Worm (Caenorhabditis elegans) whole organism, late embryonic: Measurements from ENCODE around the gene cyp-34A1.

Source experiments
- ama-1 ChIP-seq: fragments of 150-350 bp; optimal IDR thresholded peaks from 2 replicates; lab custom pipeline; 2014
- ceh-9 ChIP-seq: sonication (generic microtip); optimal IDR thresholded peaks from 2 replicates; lab custom pipeline; 2016; ENCODE audit warnings: mild to moderate bottlenecking, missing genetic modification characterization, inconsistent platforms, missing compliant biosample characterization
- elt-4 ChIP-seq: sonication (generic microtip); optimal IDR thresholded peaks from 2 replicates; lab custom pipeline; 2016; ENCODE audit warnings: missing genetic modification characterization, missing compliant biosample characterization
- fkh-10 ChIP-seq: fragments of 150-350 bp; optimal IDR thresholded peaks from 2 replicates; lab custom pipeline; 2014; ENCODE audit warnings: missing biosample characterization, missing genetic modification reagents, missing genetic modification characterization
- sox-4 ChIP-seq: sonication (generic microtip); optimal IDR thresholded peaks from 2 replicates; lab custom pipeline; 2017; ENCODE audit warnings: mild to moderate bottlenecking, missing genetic modification characterization, inconsistent platforms, missing compliant biosample characterization
- tbx-2 ChIP-seq: sonication (generic microtip); optimal IDR thresholded peaks from 2 replicates; lab custom pipeline; 2016; ENCODE audit warnings: missing genetic modification characterization, missing compliant biosample characterization
- unc-3 ChIP-seq, 2 experiments: fragments of 200-800 bp in 1 of 2; sonication (Bioruptor generic) in 1 of 2; sonication (generic microtip) in 1 of 2; conservative IDR thresholded peaks in 1 of 2; optimal IDR thresholded peaks in 1 of 2; 2 replicates each; pipeline versions ENCODE4 v1.3.6 to Lab custom; 2016 to 2022; ENCODE audit warnings: missing compliant biosample characterization in 2 of 2, missing genetic modification characterization in 2 of 2, missing genetic modification reagents in 1 of 2
- unc-86 ChIP-seq: sonication (generic microtip); optimal IDR thresholded peaks from 2 replicates; lab custom pipeline; 2016; ENCODE audit warnings: missing genetic modification characterization, missing compliant biosample characterization

- TF ChIP-seq unc-3 (GFP tag; conservative IDR thresholded peaks at IDR 0.05; lab: Robert Waterston, UW) (no peak), unc-3 (tag; optimal IDR thresholded peaks at IDR 0.05; lab: Kevin White, UChicago) (no peak), ama-1 (no peak), unc-86 (tag; lab: Kevin White, UChicago) (no peak), sox-4 (tag; lab: Kevin White, UChicago) (no peak), ceh-9 (tag; lab: Kevin White, UChicago) (no peak), tbx-2 (tag; lab: Kevin White, UChicago) (no peak), elt-4 (tag; lab: Kevin White, UChicago) (no peak), fkh-10 (GFP tag; lab: Kevin White, UChicago) (no peak)
Observed at ce11 chrV:15259904-15260303, 27.9 kb downstream of the cyp-34A1 start, which contains the start of gene M01B2.8.
